Worm (Caenorhabditis elegans): Measurements from ENCODE around the gene gst-8.

gst-8 gene

ce11 chrII:4904778-4905177 is 21.3 kb downstream of the gst-8 start, which contains the start of gene btbd-10:
Gene btbd-10, plus strand, starts transcription at chrII:4905008.
- TF ChIP-seq pha-4 (tag; optimal IDR thresholded peaks at IDR 0.05) (no peak), elt-3 (tag; optimal IDR thresholded peaks at IDR 0.05) (no peak), nhr-237 (tag; optimal IDR thresholded peaks at IDR 0.05) (no peak), ztf-11 (tag; optimal IDR thresholded peaks at IDR 0.05) (no peak), zip-8 (tag; optimal IDR thresholded peaks at IDR 0.05) (no peak), lin-13 (tag; optimal IDR thresholded peaks at IDR 0.05) (no peak), ham-2 (GFP tag; optimal IDR thresholded peaks at IDR 0.05) (no peak), flh-1 (GFP tag; optimal IDR thresholded peaks at IDR 0.05) (no peak), M03D4.4 (tag; optimal IDR thresholded peaks at IDR 0.05) (no peak), nhr-76 (tag; optimal IDR thresholded peaks at IDR 0.05) (no peak), cnd-1 (tag; optimal IDR thresholded peaks at IDR 0.05) (no peak), blmp-1 (tag; optimal IDR thresholded peaks at IDR 0.05) (no peak), mls-2 (tag; optimal IDR thresholded peaks at IDR 0.05) (no peak), unc-120 (tag; optimal IDR thresholded peaks at IDR 0.05; ENCODE audit: poor library complexity, severe bottlenecking) (no peak), nhr-2 (tag; optimal IDR thresholded peaks at IDR 0.05) (no peak), ceh-39 (tag; optimal IDR thresholded peaks at IDR 0.05) (no peak), tbx-8 (GFP tag; optimal IDR thresholded peaks at IDR 0.05) (no peak)

DNA sequence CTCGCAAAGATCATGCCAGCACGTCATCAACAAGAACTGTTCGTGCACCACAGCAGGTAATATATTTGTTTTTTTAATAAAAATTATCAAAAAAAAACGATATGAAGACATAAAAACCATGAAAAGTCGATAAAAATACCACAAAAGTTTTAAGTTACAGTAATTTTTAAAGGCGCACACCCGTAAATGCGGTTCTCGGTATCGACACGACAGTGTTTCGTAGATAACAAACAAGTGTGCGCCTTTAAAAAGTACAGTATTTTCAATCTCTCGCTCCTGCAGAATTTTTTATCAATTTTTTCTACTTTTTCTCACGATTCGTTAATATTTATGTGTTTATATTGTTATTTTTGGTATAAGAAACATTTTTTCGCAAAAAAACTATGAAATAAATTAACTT is 21.8 kb downstream of the gst-8 start:
- no peak for TF ChIP-seq lin-32 (GFP tag; optimal IDR thresholded peaks at IDR 0.05)
- no peak for TF ChIP-seq ztf-11 (tag; optimal IDR thresholded peaks at IDR 0.05)
- no peak for TF ChIP-seq hlh-1 (tag; optimal IDR thresholded peaks at IDR 0.05)
- TF ChIP-seq elt-3 (tag; optimal IDR thresholded peaks at IDR 0.05): no peak
- no peak for TF ChIP-seq unc-39 (tag; optimal IDR thresholded peaks at IDR 0.05)
- TF ChIP-seq lin-13 (tag; optimal IDR thresholded peaks at IDR 0.05): no peak
- no peak for TF ChIP-seq zip-8 (tag; optimal IDR thresholded peaks at IDR 0.05)
- TF ChIP-seq mep-1 (tag; optimal IDR thresholded peaks at IDR 0.05): no peak
- TF ChIP-seq tbx-8 (GFP tag; optimal IDR thresholded peaks at IDR 0.05): no peak
- TF ChIP-seq nhr-12 (tag; optimal IDR thresholded peaks at IDR 0.05): no peak
- TF ChIP-seq ceh-39 (tag; optimal IDR thresholded peaks at IDR 0.05): no peak

DNA sequence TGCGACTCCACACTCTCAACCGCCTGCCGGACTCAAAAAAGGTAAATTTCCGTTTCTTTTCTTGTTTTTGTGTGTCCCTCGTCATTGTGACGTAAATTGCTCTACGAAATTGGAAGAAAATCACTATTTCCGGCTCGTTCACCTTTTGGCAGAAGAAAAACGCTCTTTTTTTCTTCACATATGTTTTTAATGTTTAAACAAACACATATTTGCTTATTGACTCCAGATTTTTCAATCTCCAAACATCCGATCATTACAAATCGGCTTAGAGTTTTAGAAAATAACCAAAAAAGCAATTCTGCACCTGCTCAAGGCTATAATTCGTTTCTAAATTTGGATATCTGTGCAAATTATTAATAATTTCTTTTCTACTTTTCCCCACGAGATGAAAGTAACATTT is 22.4 kb downstream of the gst-8 start:
- TF ChIP-seq sptf-1 (tag; optimal IDR thresholded peaks at IDR 0.05): no peak
- TF ChIP-seq lin-32 (GFP tag; optimal IDR thresholded peaks at IDR 0.05): no peak
- no peak for TF ChIP-seq ceh-43 (GFP tag; optimal IDR thresholded peaks at IDR 0.05)
- TF ChIP-seq pha-4 (tag; optimal IDR thresholded peaks at IDR 0.05): no peak
- no peak for TF ChIP-seq blmp-1 (tag; optimal IDR thresholded peaks at IDR 0.05)
- TF ChIP-seq hlh-1 (tag; optimal IDR thresholded peaks at IDR 0.05): no peak
- TF ChIP-seq unc-120 (tag; optimal IDR thresholded peaks at IDR 0.05; ENCODE audit: poor library complexity, severe bottlenecking): no peak
- TF ChIP-seq tbx-8 (GFP tag; optimal IDR thresholded peaks at IDR 0.05): no peak

DNA sequence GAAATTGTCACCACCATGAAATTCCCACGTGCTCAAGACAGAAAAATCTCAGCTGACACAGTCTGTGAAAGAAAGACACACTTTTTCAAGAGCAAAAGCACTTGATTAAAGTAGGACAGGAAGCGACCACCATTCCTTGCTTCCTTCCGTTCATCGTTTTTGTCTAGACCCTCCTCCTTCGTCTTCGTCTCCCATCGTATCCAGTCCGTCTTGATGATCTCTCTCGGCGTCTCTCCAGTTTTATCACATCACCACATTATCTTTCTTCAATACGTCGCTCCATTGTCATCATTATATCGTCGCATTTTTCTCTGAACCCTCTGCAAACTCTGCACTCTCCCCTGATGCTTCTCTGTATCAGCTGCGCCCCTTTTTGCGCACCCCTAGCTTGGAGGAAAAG is 24.6 kb downstream of the gst-8 start:
- TF ChIP-seq hlh-1 (tag; optimal IDR thresholded peaks at IDR 0.05): peak; percentile 30
- no peak for TF ChIP-seq mls-2 (tag; optimal IDR thresholded peaks at IDR 0.05)
- peak; percentile 76 for TF ChIP-seq unc-62 (GFP tag; optimal IDR thresholded peaks at IDR 0.05)
- TF ChIP-seq elt-1 (tag; optimal IDR thresholded peaks at IDR 0.05; ENCODE audit: borderline replicate concordance, insufficient read depth): no peak
- TF ChIP-seq flh-1 (GFP tag; optimal IDR thresholded peaks at IDR 0.05): no peak
- TF ChIP-seq tbx-8 (GFP tag; optimal IDR thresholded peaks at IDR 0.05): no peak
- no peak for TF ChIP-seq unc-39 (tag; optimal IDR thresholded peaks at IDR 0.05)
- peak; percentile 38 for TF ChIP-seq unc-120 (tag; optimal IDR thresholded peaks at IDR 0.05; ENCODE audit: poor library complexity, severe bottlenecking)
- no peak for TF ChIP-seq ceh-43 (GFP tag; optimal IDR thresholded peaks at IDR 0.05)
- TF ChIP-seq ham-2 (GFP tag; optimal IDR thresholded peaks at IDR 0.05): peak; percentile 40
- TF ChIP-seq ceh-83 (GFP tag; optimal IDR thresholded peaks at IDR 0.05): no peak
- TF ChIP-seq lin-13 (tag; optimal IDR thresholded peaks at IDR 0.05): no peak
- TF ChIP-seq lin-32 (GFP tag; optimal IDR thresholded peaks at IDR 0.05): no peak
- TF ChIP-seq mab-5 (tag; optimal IDR thresholded peaks at IDR 0.05): no peak
- TF ChIP-seq nhr-2 (tag; optimal IDR thresholded peaks at IDR 0.05): no peak
- no peak for TF ChIP-seq ceh-39 (tag; optimal IDR thresholded peaks at IDR 0.05)
- no peak for TF ChIP-seq bed-3 (GFP tag; optimal IDR thresholded peaks at IDR 0.05)
- TF ChIP-seq snpc-4 (tag; optimal IDR thresholded peaks at IDR 0.05): no peak

DNA sequence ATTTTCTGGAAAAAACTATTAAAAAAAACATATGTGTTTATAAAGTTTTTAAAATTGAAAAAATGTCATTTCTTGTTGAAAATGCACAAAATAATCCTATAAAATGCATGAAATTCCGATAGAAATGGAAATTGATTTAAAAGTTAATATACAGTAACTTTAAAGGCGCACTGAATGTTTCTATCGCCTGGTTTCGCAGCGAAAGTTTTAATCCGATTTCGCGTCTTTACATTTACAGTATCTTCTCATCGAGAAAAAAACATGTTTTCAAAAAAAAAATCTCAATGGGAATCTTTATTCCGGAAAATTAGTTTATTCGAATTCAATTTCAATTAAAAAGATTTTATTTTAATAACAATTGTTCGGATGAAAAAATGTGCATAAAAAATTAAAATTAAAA is 30.7 kb downstream of the gst-8 start, which contains the start of gene R05F9.11:
R05F9.11 (minus strand) TSS at position 5 of the 400 bp plus-strand sequence.
- TF ChIP-seq bed-3 (GFP tag; optimal IDR thresholded peaks at IDR 0.05) (no peak), lin-13 (tag; optimal IDR thresholded peaks at IDR 0.05) (no peak), sptf-1 (tag; optimal IDR thresholded peaks at IDR 0.05) (no peak)
